Fruit fly (Drosophila melanogaster) whole organism, prepupa: ENCODE data around the gene firl.
A peak's percentile ranks its signal among the peaks of the same experiment; 100 is the strongest.

ENCODE experiments used
- CG10631 ChIP-seq: fragments of 200-800 bp; sonication (Bioruptor generic); optimal IDR thresholded peaks from 2 replicates; lab custom pipeline; 2016; ENCODE audit warnings: missing biosample characterization, missing genetic modification characterization
- CG34406 ChIP-seq: fragments of 200-800 bp; sonication (Bioruptor generic); optimal IDR thresholded peaks from 3 replicates; lab custom pipeline; 2016; ENCODE audit warnings: missing biosample characterization, missing genetic modification characterization
- CG4318 ChIP-seq: fragments of 200-800 bp; sonication (Bioruptor generic); optimal IDR thresholded peaks from 3 replicates; lab custom pipeline; 2017; ENCODE audit warnings: missing biosample characterization, mild to moderate bottlenecking, missing genetic modification characterization
- CG6163 ChIP-seq: fragments of 200-800 bp; sonication (Bioruptor generic); IDR thresholded peaks from 3 replicates; pipeline ENCODE4 v1.3.6; 2022; ENCODE audit warnings: missing biosample characterization, missing genetic modification characterization
- CG6792 ChIP-seq: fragments of 200-800 bp; sonication (Bioruptor generic); optimal IDR thresholded peaks from 3 replicates; lab custom pipeline; 2016; ENCODE audit warnings: missing biosample characterization, missing genetic modification characterization
- CG9139 ChIP-seq: fragments of 200-800 bp; sonication (Bioruptor generic); optimal IDR thresholded peaks from 3 replicates; lab custom pipeline; 2017; ENCODE audit warnings: missing biosample characterization, mild to moderate bottlenecking, missing genetic modification characterization
- Gug ChIP-seq: fragments of 200-800 bp; sonication (Bioruptor generic); IDR thresholded peaks from 2 replicates; pipeline ENCODE4 v1.3.6; 2022; ENCODE audit warnings: missing biosample characterization, missing genetic modification characterization
- Sox14 ChIP-seq: fragments of 200-800 bp; sonication (Bioruptor generic); optimal IDR thresholded peaks from 3 replicates; lab custom pipeline; 2016; ENCODE audit warnings: missing biosample characterization, missing genetic modification characterization
- esn ChIP-seq: fragments of 200-800 bp; sonication (Bioruptor generic); optimal IDR thresholded peaks from 2 replicates; lab custom pipeline; 2016; ENCODE audit warnings: missing biosample characterization, mild to moderate bottlenecking, missing genetic modification characterization, moderate library complexity
- ss ChIP-seq, 2 experiments: fragments of 200-800 bp; sonication (Bioruptor generic); optimal IDR thresholded peaks; 2 replicates in 1 of 2; 3 replicates in 1 of 2; lab custom pipeline; 2017 to 2018; ENCODE audit warnings: mild to moderate bottlenecking in 2 of 2, missing biosample characterization in 2 of 2, missing genetic modification characterization in 2 of 2, moderate library complexity in 1 of 2

DNA sequence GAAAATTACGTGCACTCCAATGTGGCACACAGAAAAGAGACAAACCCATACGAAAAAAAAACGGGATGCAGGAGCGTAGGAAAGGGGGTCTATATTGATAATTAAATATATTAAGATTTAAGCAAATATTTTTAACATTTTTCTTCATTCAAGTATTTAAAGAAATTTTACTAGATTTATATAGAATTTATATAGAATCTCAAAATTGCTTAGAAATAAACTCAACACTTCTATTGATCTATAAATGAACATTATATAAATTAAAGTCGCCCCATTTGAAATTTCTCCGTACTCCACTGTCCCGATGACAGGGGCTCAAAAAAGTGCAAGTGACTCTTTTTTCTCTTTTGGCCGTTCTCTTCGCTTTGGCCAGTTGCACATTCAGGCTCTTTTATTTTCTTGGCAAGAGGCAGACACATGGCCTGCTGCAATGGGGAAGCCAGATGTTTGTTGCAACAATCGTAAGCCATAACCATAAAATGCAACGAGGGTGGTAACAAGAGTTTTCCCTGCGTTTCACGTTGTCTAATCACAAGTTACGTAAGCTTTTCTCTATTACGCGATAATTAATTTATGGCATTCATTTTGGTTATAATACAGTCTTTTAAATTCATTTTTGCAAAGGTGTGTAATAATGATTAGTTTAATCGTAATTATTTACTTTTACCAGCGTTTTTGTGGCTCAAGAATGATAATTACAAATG is 740 bp downstream of the firl start:
- TF ChIP-seq Gug, result peak; percentile 94
- peak; percentile 91 to 92 for TF ChIP-seq ss (GFP tag; optimal IDR thresholded peaks at IDR 0.05; lab: Kevin White, UChicago)
- peak; percentile 85 for TF ChIP-seq CG9139 (GFP tag; lab: Kevin White, UChicago)
- TF ChIP-seq esn (GFP tag; lab: Kevin White, UChicago), result peak; percentile 87
- TF ChIP-seq CG4318, result peak; percentile 99
- peak; percentile 87 for TF ChIP-seq CG6792 (GFP tag; lab: Kevin White, UChicago)
- TF ChIP-seq Sox14 (GFP tag; lab: Kevin White, UChicago), result peak; percentile 82
- TF ChIP-seq CG6163 (GFP tag; lab: Robert Waterston, UW), result peak; percentile 91
- TF ChIP-seq CG10631, result peak; percentile 94
- peak; percentile 90 for TF ChIP-seq CG34406 (GFP tag; lab: Kevin White, UChicago)
